Fruit fly (Drosophila melanogaster) whole organism, pupa: ENCODE results near the gene CG32801.

ENCODE experiments used
- CG13204 ChIP-seq: fragments of 200-800 bp; sonication (Bioruptor generic); optimal IDR thresholded peaks from 2 replicates; lab custom pipeline; 2018; ENCODE audit warnings: missing biosample characterization, mild to moderate bottlenecking, missing genetic modification characterization, moderate library complexity
- CG34367 ChIP-seq: fragments of 200-800 bp; sonication (Bioruptor generic); optimal IDR thresholded peaks from 2 replicates; lab custom pipeline; 2018; ENCODE audit warnings: missing biosample characterization, mild to moderate bottlenecking, missing genetic modification characterization
- CG8159 ChIP-seq: fragments of 200-800 bp; sonication (Bioruptor generic); optimal IDR thresholded peaks from 3 replicates; lab custom pipeline; 2018; ENCODE audit warnings: missing biosample characterization, mild to moderate bottlenecking, missing genetic modification characterization, moderate library complexity
- CG8301 ChIP-seq: fragments of 200-800 bp; sonication (Bioruptor generic); optimal IDR thresholded peaks from 2 replicates; lab custom pipeline; 2018; ENCODE audit warnings: missing biosample characterization, mild to moderate bottlenecking, missing genetic modification characterization
- CG9948 ChIP-seq: fragments of 200-800 bp; sonication (Bioruptor generic); optimal IDR thresholded peaks from 2 replicates; lab custom pipeline; 2018; ENCODE audit warnings: missing biosample characterization, mild to moderate bottlenecking, missing genetic modification characterization, moderate library complexity
- Ets98B ChIP-seq: fragments of 200-800 bp; sonication (Bioruptor generic); IDR thresholded peaks from 2 replicates; pipeline ENCODE4 v1.3.6; 2022; ENCODE audit warnings: missing biosample characterization, missing genetic modification characterization
- fd96Ca ChIP-seq: fragments of 200-800 bp; sonication (Bioruptor generic); IDR thresholded peaks from 3 replicates; pipeline ENCODE4 v1.3.6; 2022; ENCODE audit warnings: missing biosample characterization, missing genetic modification characterization

DNA sequence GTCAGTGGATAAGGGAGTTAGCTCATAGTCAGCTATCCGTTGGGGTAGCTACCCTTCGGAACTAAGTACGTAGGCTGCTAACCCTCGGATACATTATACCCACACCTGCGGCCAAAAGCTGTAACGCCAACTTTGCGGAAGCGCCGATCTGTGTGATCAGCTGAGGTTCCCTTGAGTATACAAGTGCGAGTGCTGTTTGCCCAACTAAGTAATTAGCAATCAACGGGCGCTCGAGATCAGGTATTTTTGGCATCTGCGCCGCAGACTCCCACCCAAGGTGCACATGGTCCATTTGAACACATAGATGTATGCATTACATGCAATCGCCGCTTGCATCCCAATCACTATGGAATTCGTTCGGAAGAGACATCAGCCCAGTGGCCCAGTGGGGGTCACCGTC is 48.9 kb downstream of the CG32801 start:
- no peak for TF ChIP-seq CG9948 (tag; lab: Kevin White, UChicago)
- no peak for TF ChIP-seq fd96Ca (GFP tag; lab: Robert Waterston, UW)
- TF ChIP-seq Ets98B (GFP tag; lab: Robert Waterston, UW), result no peak
- no peak for TF ChIP-seq CG8301 (tag; lab: Kevin White, UChicago)
- TF ChIP-seq CG8159, result no peak
- no peak for TF ChIP-seq CG34367
- no peak for TF ChIP-seq CG13204 (GFP tag; lab: Kevin White, UChicago)
